Worm (Caenorhabditis elegans) whole organism, young adult: Measurements from ENCODE around the gene col-154.

Experiments used
- F10E7.11 ChIP-seq: sonication (generic microtip); optimal IDR thresholded peaks from 2 replicates; lab custom pipeline; 2017; ENCODE audit warnings: mild to moderate bottlenecking, missing genetic modification characterization, moderate library complexity, missing compliant biosample characterization
- F33H1.4 ChIP-seq: fragments of 200-800 bp; sonication (Bioruptor generic); IDR thresholded peaks from 2 replicates; pipeline ENCODE4 v1.3.6; 2022; ENCODE audit warnings: missing genetic modification reagents, missing genetic modification characterization, missing compliant biosample characterization
- F37B4.10 ChIP-seq: fragments of 200-800 bp; sonication (Bioruptor generic); IDR thresholded peaks from 2 replicates; pipeline ENCODE4 v1.3.6; 2022; ENCODE audit warnings: missing genetic modification characterization, missing compliant biosample characterization
- F57C9.4 ChIP-seq: sonication (generic microtip); optimal IDR thresholded peaks from 2 replicates; lab custom pipeline; 2017; ENCODE audit warnings: mild to moderate bottlenecking, missing genetic modification characterization, missing compliant biosample characterization
- K11D2.4 ChIP-seq: fragments of 200-800 bp; sonication (Bioruptor generic); IDR thresholded peaks from 2 replicates; pipeline ENCODE4 v1.3.6; 2022; ENCODE audit warnings: missing genetic modification reagents, missing genetic modification characterization, missing compliant biosample characterization
- K12H6.12 ChIP-seq: fragments of 200-800 bp; sonication (Bioruptor generic); optimal IDR thresholded peaks from 2 replicates; lab custom pipeline; 2018; ENCODE audit warnings: mild to moderate bottlenecking, missing genetic modification characterization, missing compliant biosample characterization
- Y53F4B.3 ChIP-seq: fragments of 200-800 bp; sonication (Bioruptor generic); IDR thresholded peaks from 2 replicates; pipeline ENCODE4 v1.3.6; 2022; ENCODE audit warnings: missing genetic modification reagents, missing genetic modification characterization, missing compliant biosample characterization
- Y53G8AR.9 ChIP-seq: fragments of 200-800 bp; sonication (Bioruptor generic); conservative IDR thresholded peaks from 2 replicates; pipeline ENCODE4 v1.3.6; 2022; ENCODE audit warnings: missing genetic modification reagents, missing genetic modification characterization, missing compliant biosample characterization
- Y79H2A.3 ChIP-seq: fragments of 200-800 bp; sonication (Bioruptor generic); conservative IDR thresholded peaks from 2 replicates; pipeline ENCODE4 v1.3.6; 2022; ENCODE audit warnings: missing genetic modification reagents, missing genetic modification characterization, missing compliant biosample characterization
- akir-1 ChIP-seq: fragments of 200-800 bp; sonication (Bioruptor generic); optimal IDR thresholded peaks from 2 replicates; lab custom pipeline; 2018; ENCODE audit warnings: mild to moderate bottlenecking, missing genetic modification characterization, moderate library complexity, missing compliant biosample characterization
- atf-7 ChIP-seq: sonication (generic microtip); optimal IDR thresholded peaks from 2 replicates; lab custom pipeline; 2017; ENCODE audit warnings: mild to moderate bottlenecking, missing genetic modification characterization, missing compliant biosample characterization
- attf-6 ChIP-seq: fragments of 200-800 bp; sonication (Bioruptor generic); IDR thresholded peaks from 2 replicates; pipeline ENCODE4 v1.3.6; 2022; ENCODE audit warnings: missing genetic modification reagents, missing genetic modification characterization, missing compliant biosample characterization
- ccch-3 ChIP-seq: fragments of 200-800 bp; sonication (Bioruptor generic); optimal IDR thresholded peaks from 2 replicates; lab custom pipeline; 2018; ENCODE audit warnings: mild to moderate bottlenecking, missing genetic modification characterization, missing compliant biosample characterization
- ceh-100 ChIP-seq: fragments of 200-800 bp; sonication (Bioruptor generic); IDR thresholded peaks from 2 replicates; pipeline ENCODE4 v1.3.6; 2022; ENCODE audit warnings: missing genetic modification reagents, missing genetic modification characterization, missing compliant biosample characterization
- ceh-27 ChIP-seq: fragments of 200-800 bp; sonication (Bioruptor generic); optimal IDR thresholded peaks from 2 replicates; lab custom pipeline; 2018; ENCODE audit warnings: mild to moderate bottlenecking, missing genetic modification characterization, moderate library complexity, missing compliant biosample characterization
- ceh-58 ChIP-seq: fragments of 200-800 bp; sonication (Bioruptor generic); IDR thresholded peaks from 2 replicates; pipeline ENCODE4 v1.3.6; 2022; ENCODE audit warnings: missing genetic modification characterization, missing compliant biosample characterization
- dpff-1 ChIP-seq: sonication (generic microtip); optimal IDR thresholded peaks from 2 replicates; lab custom pipeline; 2017; ENCODE audit warnings: mild to moderate bottlenecking, missing genetic modification characterization, missing compliant biosample characterization
- dpl-1 ChIP-seq: fragments of 150-350 bp; optimal IDR thresholded peaks from 2 replicates; lab custom pipeline; 2014; ENCODE audit warnings: missing biosample characterization, missing genetic modification reagents, missing genetic modification characterization
- efl-1 ChIP-seq: fragments of 150-350 bp; optimal IDR thresholded peaks from 2 replicates; lab custom pipeline; 2014; ENCODE audit warnings: missing biosample characterization, missing genetic modification reagents, missing genetic modification characterization
- egrh-3 ChIP-seq: fragments of 200-800 bp; sonication (Bioruptor generic); IDR thresholded peaks from 2 replicates; pipeline ENCODE4 v1.3.6; 2022; ENCODE audit warnings: missing genetic modification reagents, missing genetic modification characterization, missing compliant biosample characterization
- ekl-4 ChIP-seq: fragments of 200-800 bp; sonication (Bioruptor generic); IDR thresholded peaks from 2 replicates; pipeline ENCODE4 v1.3.6; 2022; ENCODE audit warnings: missing genetic modification reagents, missing genetic modification characterization, missing compliant biosample characterization
- fkh-3 ChIP-seq: sonication (generic microtip); optimal IDR thresholded peaks from 2 replicates; lab custom pipeline; 2016; ENCODE audit warnings: mild to moderate bottlenecking, missing genetic modification characterization, missing compliant biosample characterization
- him-1 ChIP-seq: sonication (generic microtip); optimal IDR thresholded peaks from 2 replicates; lab custom pipeline; 2016; ENCODE audit warnings: missing genotype, missing genetic modification reagents, missing genetic modification characterization, missing compliant biosample characterization
- hsf-1 ChIP-seq: fragments of 200-800 bp; sonication (Bioruptor generic); IDR thresholded peaks from 2 replicates; pipeline ENCODE4 v1.3.6; 2022; ENCODE audit warnings: missing genetic modification reagents, missing genetic modification characterization, missing compliant biosample characterization
- lin-26 ChIP-seq: fragments of 200-800 bp; sonication (Bioruptor generic); IDR thresholded peaks from 2 replicates; pipeline ENCODE4 v1.3.6; 2022; ENCODE audit warnings: missing genetic modification reagents, missing genetic modification characterization, missing compliant biosample characterization
- mel-28 ChIP-seq: sonication (generic microtip); optimal IDR thresholded peaks from 2 replicates; lab custom pipeline; 2016; ENCODE audit warnings: borderline replicate concordance, mild to moderate bottlenecking, missing genetic modification characterization, missing compliant biosample characterization
- mxl-1 ChIP-seq: sonication (generic microtip); optimal IDR thresholded peaks from 2 replicates; lab custom pipeline; 2016; ENCODE audit warnings: missing genetic modification characterization, missing compliant biosample characterization
- nhr-120 ChIP-seq: fragments of 200-800 bp; sonication (Bioruptor generic); IDR thresholded peaks from 2 replicates; pipeline ENCODE4 v1.3.6; 2022; ENCODE audit warnings: missing genetic modification characterization, missing compliant biosample characterization
- nhr-179 ChIP-seq: sonication (generic microtip); optimal IDR thresholded peaks from 2 replicates; lab custom pipeline; 2016; ENCODE audit warnings: mild to moderate bottlenecking, missing genetic modification characterization, missing compliant biosample characterization
- nhr-80 ChIP-seq: sonication (generic microtip); optimal IDR thresholded peaks from 2 replicates; lab custom pipeline; 2016; ENCODE audit warnings: missing genetic modification characterization, missing compliant biosample characterization
- rec-8 ChIP-seq, 2 experiments: sonication (generic microtip); optimal IDR thresholded peaks; 2 replicates each; lab custom pipeline; 2016; ENCODE audit warnings: mild to moderate bottlenecking in 2 of 2, missing genetic modification characterization in 2 of 2, missing genetic modification reagents in 2 of 2, missing genotype in 2 of 2, missing biosample characterization in 1 of 2, missing compliant biosample characterization in 1 of 2, moderate library complexity in 1 of 2
- snpc-3.4 ChIP-seq: sonication (generic microtip); optimal IDR thresholded peaks from 2 replicates; lab custom pipeline; 2017; ENCODE audit warnings: missing genetic modification characterization, mild to moderate bottlenecking, missing compliant biosample characterization, antibody characterized with exemption, moderate library complexity, missing genotype, missing genetic modification reagents
- snpc-4 ChIP-seq, 5 experiments: fragments of 150-350 bp in 1 of 5; sonication (generic microtip) in 4 of 5; optimal IDR thresholded peaks; 2 replicates each; lab custom pipeline; 2014 to 2018; ENCODE audit warnings: missing genetic modification characterization in 5 of 5, missing biosample characterization in 3 of 5, antibody characterized with exemption in 2 of 5, mild to moderate bottlenecking in 2 of 5, missing compliant biosample characterization in 2 of 5, missing genotype in 2 of 5, moderate library complexity in 2 of 5, missing genetic modification reagents in 1 of 5
- tbp1 ChIP-seq: fragments of 200-800 bp; sonication (Bioruptor generic); optimal IDR thresholded peaks from 2 replicates; lab custom pipeline; 2018; ENCODE audit warnings: mild to moderate bottlenecking, missing genetic modification characterization, missing compliant biosample characterization
- unc-130 ChIP-seq: sonication (generic microtip); optimal IDR thresholded peaks from 2 replicates; lab custom pipeline; 2016; ENCODE audit warnings: missing genetic modification reagents, missing genetic modification characterization, missing compliant biosample characterization
- xnd-1 ChIP-seq: sonication (generic microtip); optimal IDR thresholded peaks from 2 replicates; lab custom pipeline; 2016; ENCODE audit warnings: missing genotype, missing genetic modification reagents, missing genetic modification characterization, missing compliant biosample characterization
- zim-3 ChIP-seq: sonication (generic microtip); optimal IDR thresholded peaks from 2 replicates; lab custom pipeline; 2017; ENCODE audit warnings: mild to moderate bottlenecking, missing genetic modification characterization, moderate library complexity, missing compliant biosample characterization
- ztf-25 ChIP-seq: fragments of 200-800 bp; sonication (Bioruptor generic); IDR thresholded peaks from 2 replicates; pipeline ENCODE4 v1.3.6; 2022; ENCODE audit warnings: missing genetic modification reagents, missing genetic modification characterization, missing compliant biosample characterization
- ztf-26 ChIP-seq: sonication (generic microtip); optimal IDR thresholded peaks from 2 replicates; lab custom pipeline; 2017; ENCODE audit warnings: missing genetic modification characterization, missing compliant biosample characterization
- ztf-28 ChIP-seq: fragments of 200-800 bp; sonication (Bioruptor generic); IDR thresholded peaks from 2 replicates; pipeline ENCODE4 v1.3.6; 2022; ENCODE audit warnings: missing genetic modification reagents, missing genetic modification characterization, missing compliant biosample characterization
- ztf-3 ChIP-seq: fragments of 200-800 bp; sonication (Bioruptor generic); optimal IDR thresholded peaks from 2 replicates; lab custom pipeline; 2018; ENCODE audit warnings: mild to moderate bottlenecking, missing genetic modification characterization, missing compliant biosample characterization

col-154 gene

ce11 chrV:11352893-11353292 is 32.3 kb upstream of the col-154 start, which contains the start of gene npr-25:
npr-25 (minus strand) TSS chrV:11352993.
- TF ChIP-seq attf-6 (no peak), snpc-3.4 (tag; lab: Kevin White, UChicago) (no peak), F33H1.4 (GFP tag; lab: Robert Waterston, UW) (no peak), ceh-100 (no peak), snpc-4 (GFP tag; optimal IDR thresholded peaks at IDR 0.05; lab: Kevin White, UChicago) (no peak), snpc-4 (tag; optimal IDR thresholded peaks at IDR 0.05; lab: Kevin White, UChicago) (no peak), mel-28 (tag; lab: Kevin White, UChicago) (no peak), him-1 (tag; lab: Kevin White, UChicago) (no peak), ceh-27 (GFP tag; lab: Kevin White, UChicago) (no peak), ztf-3 (GFP tag; lab: Kevin White, UChicago) (no peak), unc-130 (no peak), ztf-25 (GFP tag; lab: Robert Waterston, UW) (no peak), akir-1 (GFP tag; lab: Kevin White, UChicago) (no peak), ztf-26 (tag; lab: Kevin White, UChicago) (no peak), lin-26 (GFP tag; lab: Robert Waterston, UW) (no peak), Y53G8AR.9 (no peak)

DNA sequence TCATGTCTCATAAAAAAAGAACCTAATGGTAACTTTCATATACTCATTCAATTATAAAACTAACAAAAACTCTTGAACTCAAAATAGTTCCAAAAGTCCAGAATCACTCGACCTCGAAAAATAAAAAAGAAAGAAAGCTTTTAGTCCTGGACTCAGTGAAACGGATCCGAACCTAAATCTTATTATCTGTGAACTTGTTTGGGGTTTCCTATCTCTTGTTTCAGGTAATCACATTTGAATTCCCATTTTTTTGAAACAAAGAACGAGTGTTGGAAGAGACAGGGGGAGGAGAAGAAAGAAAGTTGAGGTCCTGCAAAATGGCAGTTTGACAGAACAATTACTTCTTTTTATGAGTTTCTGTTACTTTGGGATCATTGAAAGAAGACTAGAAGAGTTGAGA is 30.9 kb upstream of the col-154 start:
- TF ChIP-seq dpff-1 (tag; lab: Kevin White, UChicago) (no peak), dpl-1 (no peak), ztf-28 (GFP tag; lab: Robert Waterston, UW) (no peak), nhr-80 (no peak), nhr-120 (GFP tag; lab: Robert Waterston, UW) (no peak), tbp1 (no peak), Y79H2A.3 (no peak), atf-7 (no peak), K11D2.4 (GFP tag; lab: Robert Waterston, UW) (no peak), fkh-3 (tag; lab: Kevin White, UChicago) (no peak)

DNA sequence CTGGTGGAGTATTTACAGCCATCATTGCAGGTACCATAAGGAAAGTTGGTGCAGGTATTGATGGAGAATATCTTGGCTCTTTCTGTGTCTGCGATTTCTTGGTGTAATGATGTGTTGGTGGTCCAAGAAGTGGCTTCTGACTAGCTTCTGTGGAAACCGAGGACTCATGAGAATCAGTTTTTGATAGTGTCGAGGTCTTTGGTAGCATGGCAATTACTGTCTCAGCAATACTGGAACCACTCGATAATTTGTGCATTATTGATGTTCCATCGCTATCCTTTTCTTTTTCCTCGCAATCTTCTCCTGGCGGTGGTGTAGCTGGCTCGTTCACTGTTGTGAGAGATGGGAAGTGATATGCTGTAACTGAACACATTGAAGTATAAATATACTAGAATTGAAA is 21.6 kb upstream of the col-154 start:
- TF ChIP-seq zim-3 (tag; lab: Kevin White, UChicago), result no peak
- TF ChIP-seq nhr-179 (tag; lab: Kevin White, UChicago), result no peak
- TF ChIP-seq ekl-4, result no peak
- TF ChIP-seq Y79H2A.3, result no peak
- TF ChIP-seq ccch-3 (GFP tag; lab: Kevin White, UChicago), result no peak
- TF ChIP-seq ceh-100, result no peak
- TF ChIP-seq mxl-1 (tag; lab: Kevin White, UChicago), result no peak
- no peak for TF ChIP-seq ztf-26 (tag; lab: Kevin White, UChicago)
- no peak for TF ChIP-seq F10E7.11

DNA sequence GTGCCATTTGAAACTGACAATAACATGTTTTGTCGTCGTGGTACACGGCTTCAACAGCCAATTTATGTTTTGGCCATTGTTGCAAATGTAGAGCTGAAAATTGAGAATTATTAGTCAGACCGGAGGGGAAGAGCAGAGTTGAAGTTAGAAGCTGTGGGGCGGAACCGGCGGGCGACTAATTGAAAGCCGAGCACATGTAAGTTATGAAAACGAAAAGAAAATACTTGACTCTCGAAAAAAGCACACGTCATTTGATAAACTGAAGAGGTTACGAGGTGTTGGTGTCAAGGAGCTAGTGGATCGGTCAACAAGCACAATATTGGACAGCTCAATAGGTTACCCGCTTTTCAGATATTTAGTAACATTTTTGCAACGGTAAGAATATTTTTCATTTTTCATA is 19.0 kb upstream of the col-154 start, which contains the start of gene dop-5:
dop-5 (minus strand) TSS at position 101 of the 400 bp plus-strand sequence.
- TF ChIP-seq xnd-1 (tag; lab: Kevin White, UChicago) (no peak), tbp1 (no peak), efl-1 (GFP tag; lab: Kevin White, UChicago) (no peak), egrh-3 (no peak), rec-8 (tag; optimal IDR thresholded peaks at IDR 0.05; lab: Kevin White, UChicago) (no peak), mxl-1 (tag; lab: Kevin White, UChicago) (no peak), K12H6.12 (tag; lab: Kevin White, UChicago) (no peak), ztf-28 (GFP tag; lab: Robert Waterston, UW) (no peak), F57C9.4 (tag; lab: Kevin White, UChicago) (no peak), snpc-4 (GFP tag; optimal IDR thresholded peaks at IDR 0.05; lab: Kevin White, UChicago) (no peak), snpc-4 (tag; optimal IDR thresholded peaks at IDR 0.05; lab: Kevin White, UChicago) (no peak), ceh-58 (no peak), F37B4.10 (GFP tag; lab: Robert Waterston, UW) (no peak), Y53F4B.3 (GFP tag; lab: Robert Waterston, UW) (no peak), dpl-1 (no peak), hsf-1 (GFP tag; lab: Robert Waterston, UW) (no peak)
